Worm (Caenorhabditis elegans) whole organism, late embryonic: ENCODE measurements around the gene ints-11.

Experiments
- C08G9.2 ChIP-seq: sonication (generic microtip); optimal IDR thresholded peaks from 2 replicates; lab custom pipeline; 2016; ENCODE audit warnings: mild to moderate bottlenecking, missing genetic modification characterization, moderate library complexity, missing compliant biosample characterization
- T23F11.4 ChIP-seq: fragments of 200-800 bp; sonication (Bioruptor generic); optimal IDR thresholded peaks from 2 replicates; lab custom pipeline; 2018; ENCODE audit warnings: mild to moderate bottlenecking, missing genetic modification characterization, missing compliant biosample characterization
- ama-1 ChIP-seq: fragments of 150-350 bp; optimal IDR thresholded peaks from 2 replicates; lab custom pipeline; 2014
- lim-6 ChIP-seq: sonication (generic microtip); optimal IDR thresholded peaks from 2 replicates; lab custom pipeline; 2016; ENCODE audit warnings: missing genetic modification characterization, missing compliant biosample characterization
- pat-9 ChIP-seq: fragments of 200-800 bp; sonication (Bioruptor generic); optimal IDR thresholded peaks from 2 replicates; lab custom pipeline; 2018; ENCODE audit warnings: mild to moderate bottlenecking, missing genetic modification characterization, moderate library complexity, missing compliant biosample characterization
- sox-4 ChIP-seq: sonication (generic microtip); optimal IDR thresholded peaks from 2 replicates; lab custom pipeline; 2017; ENCODE audit warnings: mild to moderate bottlenecking, missing genetic modification characterization, inconsistent platforms, missing compliant biosample characterization

DNA sequence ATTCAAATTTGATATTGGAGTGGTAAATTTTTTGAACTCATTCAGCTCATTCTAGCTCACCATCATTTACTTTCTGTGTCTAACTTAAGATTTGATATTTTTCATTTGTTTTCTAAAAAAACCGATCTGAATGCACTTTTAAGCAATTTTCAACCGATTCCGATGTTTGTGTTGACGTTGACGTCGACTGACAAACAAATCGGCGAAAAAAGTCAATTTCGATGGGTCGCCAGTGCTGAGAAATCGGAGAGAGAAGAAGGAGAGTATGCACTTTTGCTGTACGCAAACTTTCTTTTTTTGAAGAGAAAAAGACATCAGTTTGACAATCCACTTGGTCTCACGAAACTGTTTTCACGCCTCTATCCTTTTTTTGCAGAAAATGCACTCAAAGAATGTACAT is 17.8 kb downstream of the ints-11 start:
- no peak for TF ChIP-seq sox-4 (tag; lab: Kevin White, UChicago)
- TF ChIP-seq pat-9 (tag; lab: Kevin White, UChicago): no peak
- TF ChIP-seq ama-1: no peak
- TF ChIP-seq T23F11.4 (GFP tag; lab: Kevin White, UChicago): no peak
- TF ChIP-seq lim-6 (tag; lab: Kevin White, UChicago): no peak
- no peak for TF ChIP-seq C08G9.2 (tag; lab: Kevin White, UChicago)
